Worm (Caenorhabditis elegans): ENCODE data around the gene srxa-19.

DNA sequence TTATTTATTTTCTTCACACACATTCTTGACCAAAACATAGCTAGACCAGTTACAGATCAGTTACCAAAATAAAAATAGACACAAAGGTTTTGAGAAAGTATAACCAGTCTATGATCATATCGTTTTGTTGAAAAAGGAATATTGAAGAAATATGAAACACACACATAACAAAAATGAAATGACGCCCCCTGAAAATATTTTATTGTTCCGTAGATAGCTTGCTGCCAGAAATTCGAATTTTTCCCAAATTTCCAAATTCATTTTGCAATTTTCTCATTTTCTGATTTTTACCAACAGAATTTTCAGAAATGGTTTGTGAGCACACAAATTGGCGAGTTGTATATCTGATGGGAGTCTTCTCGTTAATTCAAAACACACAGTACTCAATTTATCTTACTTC is 47.1 kb downstream of the srxa-19 start, which contains the start of gene F57A8.7:
- TF ChIP-seq unc-55 (GFP tag; optimal IDR thresholded peaks at IDR 0.05) (no peak), ZK546.5 (tag; optimal IDR thresholded peaks at IDR 0.05) (no peak), sma-3 (GFP tag; optimal IDR thresholded peaks at IDR 0.05) (no peak), F13H6.1 (tag; optimal IDR thresholded peaks at IDR 0.05) (no peak), ztf-11 (tag; optimal IDR thresholded peaks at IDR 0.05) (no peak)

Measured in whole organism, L2 larva.